Worm (Caenorhabditis elegans) whole organism, L1 larva: Measurements from ENCODE around the gene lgg-2.
A peak's percentile ranks its signal among the peaks of the same experiment; 100 is the strongest.

Experiments used
- C04F5.9 ChIP-seq: sonication (generic microtip); optimal IDR thresholded peaks from 2 replicates; lab custom pipeline; 2016; ENCODE audit warnings: missing genetic modification characterization, missing compliant biosample characterization
- C16A3.4 ChIP-seq: fragments of 150-350 bp; optimal IDR thresholded peaks from 2 replicates; lab custom pipeline; 2014; ENCODE audit warnings: missing biosample characterization, missing genetic modification characterization
- C34B4.2 ChIP-seq: sonication (generic microtip); optimal IDR thresholded peaks from 2 replicates; lab custom pipeline; 2017; ENCODE audit warnings: mild to moderate bottlenecking, missing genetic modification characterization, missing compliant biosample characterization
- F16B12.6 ChIP-seq: fragments of 150-350 bp; optimal IDR thresholded peaks from 2 replicates; lab custom pipeline; 2014; ENCODE audit warnings: missing biosample characterization, missing genetic modification characterization
- Y116A8C.19 ChIP-seq: sonication (generic microtip); optimal IDR thresholded peaks from 2 replicates; lab custom pipeline; 2016; ENCODE audit warnings: missing compliant biosample characterization, missing genetic modification characterization, borderline replicate concordance
- blmp-1 ChIP-seq: fragments of 150-350 bp; optimal IDR thresholded peaks from 2 replicates; lab custom pipeline; 2014; ENCODE audit warnings: missing biosample characterization, missing genetic modification characterization
- ceh-8 ChIP-seq: fragments of 200-800 bp; sonication (Bioruptor generic); optimal IDR thresholded peaks from 2 replicates; lab custom pipeline; 2018; ENCODE audit warnings: mild to moderate bottlenecking, missing genetic modification characterization, moderate library complexity, missing compliant biosample characterization
- ceh-82 ChIP-seq, 3 experiments: fragments of 150-350 bp in 1 of 3; sonication (generic microtip) in 2 of 3; optimal IDR thresholded peaks; 2 replicates each; lab custom pipeline; 2014 to 2017; ENCODE audit warnings: missing biosample characterization in 3 of 3, missing genetic modification characterization in 3 of 3
- ceh-90 ChIP-seq: sonication (generic microtip); optimal IDR thresholded peaks from 2 replicates; lab custom pipeline; 2016; ENCODE audit warnings: missing genetic modification characterization, missing compliant biosample characterization
- dsc-1 ChIP-seq: sonication (generic microtip); optimal IDR thresholded peaks from 2 replicates; lab custom pipeline; 2016; ENCODE audit warnings: mild to moderate bottlenecking, missing genetic modification characterization, missing compliant biosample characterization
- efl-1 ChIP-seq, 4 experiments: fragments of 150-350 bp; optimal IDR thresholded peaks in 3 of 4; peaks in 1 of 4; 1 replicate in 1 of 4; 2 replicates in 3 of 4; lab custom pipeline; 2014; ENCODE audit warnings: missing biosample characterization in 2 of 4, missing genetic modification characterization in 2 of 4, missing genetic modification reagents in 2 of 4
- egl-13 ChIP-seq: sonication (generic microtip); optimal IDR thresholded peaks from 2 replicates; lab custom pipeline; 2016; ENCODE audit warnings: missing genotype, missing genetic modification reagents, missing genetic modification characterization, missing compliant biosample characterization
- egl-27 ChIP-seq, 2 experiments: fragments of 150-350 bp in 1 of 2; sonication (generic microtip); optimal IDR thresholded peaks; 3 replicates each; lab custom pipeline; 2017 to 2018; ENCODE audit warnings: missing biosample characterization in 2 of 2, missing genetic modification characterization in 2 of 2, missing genetic modification reagents in 2 of 2
- elt-2 ChIP-seq: sonication (generic microtip); optimal IDR thresholded peaks from 2 replicates; lab custom pipeline; 2016; ENCODE audit warnings: missing genetic modification characterization, mild to moderate bottlenecking, inconsistent platforms, missing compliant biosample characterization, missing genetic modification reagents
- elt-3 ChIP-seq, 6 experiments: fragments of 150-350 bp in 1 of 6; sonication (generic microtip); optimal IDR thresholded peaks; 2 replicates each; lab custom pipeline; 2017 to 2018; ENCODE audit warnings: missing biosample characterization in 6 of 6, missing genetic modification characterization in 6 of 6, inconsistent platforms in 1 of 6
- fkh-10 ChIP-seq: sonication (generic microtip); optimal IDR thresholded peaks from 2 replicates; lab custom pipeline; 2017; ENCODE audit warnings: missing biosample characterization, missing genetic modification reagents, missing genetic modification characterization
- fkh-4 ChIP-seq: sonication (generic microtip); optimal IDR thresholded peaks from 2 replicates; lab custom pipeline; 2016; ENCODE audit warnings: missing compliant biosample characterization, missing genetic modification characterization, borderline replicate concordance
- fos-1 ChIP-seq: fragments of 150-350 bp; optimal IDR thresholded peaks from 2 replicates; lab custom pipeline; 2014; ENCODE audit warnings: missing biosample characterization, missing genetic modification characterization
- grh-1 ChIP-seq: fragments of 200-800 bp; sonication (Bioruptor generic); IDR thresholded peaks from 2 replicates; pipeline ENCODE4 v1.3.6; 2022; ENCODE audit warnings: missing genetic modification reagents, missing genetic modification characterization, missing compliant biosample characterization
- hlh-17 ChIP-seq: fragments of 200-800 bp; sonication (Bioruptor generic); optimal IDR thresholded peaks from 2 replicates; lab custom pipeline; 2018; ENCODE audit warnings: missing genetic modification characterization, mild to moderate bottlenecking, missing compliant biosample characterization, moderate library complexity, borderline replicate concordance
- hlh-4 ChIP-seq: sonication (generic microtip); optimal IDR thresholded peaks from 2 replicates; lab custom pipeline; 2016; ENCODE audit warnings: mild to moderate bottlenecking, missing genetic modification characterization, missing compliant biosample characterization
- hpl-2 ChIP-seq: fragments of 150-350 bp; optimal IDR thresholded peaks from 2 replicates; lab custom pipeline; 2014; ENCODE audit warnings: missing biosample characterization, missing genetic modification reagents, missing genetic modification characterization
- isw-1 ChIP-seq: fragments of 200-800 bp; sonication (Bioruptor generic); IDR thresholded peaks from 2 replicates; pipeline ENCODE4 v1.3.6; 2022; ENCODE audit warnings: missing genetic modification characterization, missing compliant biosample characterization
- jun-1 ChIP-seq: fragments of 150-350 bp; optimal IDR thresholded peaks from 2 replicates; lab custom pipeline; 2014; ENCODE audit warnings: missing biosample characterization, missing genetic modification reagents, missing genetic modification characterization
- lin-13 ChIP-seq: fragments of 150-350 bp; optimal IDR thresholded peaks from 2 replicates; lab custom pipeline; 2014; ENCODE audit warnings: missing biosample characterization, missing genetic modification reagents, missing genetic modification characterization
- lin-15B ChIP-seq: fragments of 150-350 bp; sonication (generic microtip); optimal IDR thresholded peaks from 3 replicates; lab custom pipeline; 2014; ENCODE audit warnings: missing biosample characterization, missing genetic modification characterization
- lin-35 ChIP-seq, 2 experiments: fragments of 150-350 bp; optimal IDR thresholded peaks; 2 replicates each; lab custom pipeline; 2014; ENCODE audit warnings: missing biosample characterization in 2 of 2, missing genetic modification characterization in 2 of 2, missing genetic modification reagents in 2 of 2
- lsy-2 ChIP-seq, 2 experiments: fragments of 150-350 bp; optimal IDR thresholded peaks; 2 replicates each; lab custom pipeline; 2014; ENCODE audit warnings: missing biosample characterization in 2 of 2, missing genetic modification characterization in 2 of 2
- mep-1 ChIP-seq: fragments of 150-350 bp; optimal IDR thresholded peaks from 2 replicates; lab custom pipeline; 2014; ENCODE audit warnings: missing biosample characterization, missing genetic modification characterization
- nhr-11 ChIP-seq: fragments of 150-350 bp; optimal IDR thresholded peaks from 2 replicates; lab custom pipeline; 2014; ENCODE audit warnings: missing biosample characterization, missing genetic modification characterization
- nhr-12 ChIP-seq: sonication (generic microtip); optimal IDR thresholded peaks from 2 replicates; lab custom pipeline; 2017; ENCODE audit warnings: missing biosample characterization, missing genetic modification characterization
- nhr-19 ChIP-seq: fragments of 200-800 bp; sonication (Bioruptor generic); conservative IDR thresholded peaks from 2 replicates; pipeline ENCODE4 v1.3.6; 2022; ENCODE audit warnings: missing genetic modification characterization, missing compliant biosample characterization
- nhr-20 ChIP-seq: sonication (generic microtip); optimal IDR thresholded peaks from 2 replicates; lab custom pipeline; 2016; ENCODE audit warnings: mild to moderate bottlenecking, missing genetic modification characterization, missing compliant biosample characterization
- nhr-237 ChIP-seq: fragments of 150-350 bp; optimal IDR thresholded peaks from 2 replicates; lab custom pipeline; 2014; ENCODE audit warnings: missing biosample characterization, missing genetic modification characterization
- nhr-28 ChIP-seq: fragments of 150-350 bp; optimal IDR thresholded peaks from 2 replicates; lab custom pipeline; 2014; ENCODE audit warnings: missing biosample characterization, missing genetic modification characterization
- nhr-71 ChIP-seq: sonication (generic microtip); optimal IDR thresholded peaks from 2 replicates; lab custom pipeline; 2016; ENCODE audit warnings: mild to moderate bottlenecking, missing genetic modification characterization, moderate library complexity, missing compliant biosample characterization
- nhr-77 ChIP-seq: fragments of 150-350 bp; optimal IDR thresholded peaks from 2 replicates; lab custom pipeline; 2014; ENCODE audit warnings: missing biosample characterization, missing genetic modification characterization
- nhr-84 ChIP-seq: sonication (generic microtip); optimal IDR thresholded peaks from 2 replicates; lab custom pipeline; 2017; ENCODE audit warnings: missing biosample characterization, missing genetic modification characterization
- nhr-90 ChIP-seq: sonication (generic microtip); optimal IDR thresholded peaks from 2 replicates; lab custom pipeline; 2016; ENCODE audit warnings: mild to moderate bottlenecking, missing genetic modification characterization, missing compliant biosample characterization; ENCODE audit not compliant: poor library complexity
- pag-3 ChIP-seq: sonication (generic microtip); optimal IDR thresholded peaks from 2 replicates; lab custom pipeline; 2017; ENCODE audit warnings: missing genetic modification characterization, mild to moderate bottlenecking, missing compliant biosample characterization, antibody characterized with exemption, borderline replicate concordance; ENCODE audit not compliant: insufficient read depth
- pax-3 ChIP-seq: fragments of 200-800 bp; sonication (Bioruptor generic); optimal IDR thresholded peaks from 2 replicates; lab custom pipeline; 2018; ENCODE audit warnings: mild to moderate bottlenecking, missing genetic modification characterization, moderate library complexity, missing compliant biosample characterization
- pqm-1 ChIP-seq: sonication (generic microtip); optimal IDR thresholded peaks from 3 replicates; lab custom pipeline; 2017; ENCODE audit warnings: missing biosample characterization, missing genetic modification characterization
- sox-4 ChIP-seq: sonication (generic microtip); optimal IDR thresholded peaks from 2 replicates; lab custom pipeline; 2016; ENCODE audit warnings: missing genetic modification characterization, missing compliant biosample characterization
- sptf-1 ChIP-seq: fragments of 150-350 bp; optimal IDR thresholded peaks from 2 replicates; lab custom pipeline; 2014; ENCODE audit warnings: missing biosample characterization, missing genetic modification characterization
- sup-37 ChIP-seq: fragments of 200-800 bp; sonication (Bioruptor generic); optimal IDR thresholded peaks from 2 replicates; lab custom pipeline; 2018; ENCODE audit warnings: mild to moderate bottlenecking, missing genetic modification characterization, missing compliant biosample characterization
- unc-130 ChIP-seq: fragments of 150-350 bp; optimal IDR thresholded peaks from 2 replicates; lab custom pipeline; 2017; ENCODE audit warnings: missing biosample characterization, missing genetic modification characterization, inconsistent platforms
- vab-15 ChIP-seq: sonication (generic microtip); optimal IDR thresholded peaks from 2 replicates; lab custom pipeline; 2017; ENCODE audit warnings: missing genotype, mild to moderate bottlenecking, missing genetic modification characterization, missing compliant biosample characterization
- zag-1 ChIP-seq: fragments of 150-350 bp; optimal IDR thresholded peaks from 2 replicates; lab custom pipeline; 2014; ENCODE audit warnings: missing biosample characterization, missing genetic modification characterization
- zip-4 ChIP-seq: fragments of 200-800 bp; sonication (Bioruptor generic); optimal IDR thresholded peaks from 2 replicates; lab custom pipeline; 2018; ENCODE audit warnings: mild to moderate bottlenecking, missing genetic modification characterization, moderate library complexity, missing compliant biosample characterization
- ztf-11 ChIP-seq, 2 experiments: sonication (generic microtip); optimal IDR thresholded peaks; 2 replicates each; lab custom pipeline; 2016 to 2017; ENCODE audit warnings: missing genetic modification characterization in 2 of 2, missing biosample characterization in 1 of 2, missing compliant biosample characterization in 1 of 2
- ztf-4 ChIP-seq: fragments of 150-350 bp; optimal IDR thresholded peaks from 2 replicates; lab custom pipeline; 2014; ENCODE audit warnings: missing biosample characterization, missing genetic modification characterization

lgg-2 gene

ce11 chrIV:10936906-10937540 is 1.3 kb upstream of the lgg-2 start, which contains the start of gene fic-1 (continued):
- no peak for TF ChIP-seq nhr-84 (tag; lab: Kevin White, UChicago)
- TF ChIP-seq fkh-4 (tag; lab: Kevin White, UChicago): no peak
- peak; percentile 36 for TF ChIP-seq nhr-90 (tag; lab: Kevin White, UChicago)
- TF ChIP-seq lin-13 (GFP tag; lab: Kevin White, UChicago): peak; percentile 14
- no peak for TF ChIP-seq egl-27 (tag; optimal IDR thresholded peaks at IDR 0.05; lab: Kevin White, UChicago)
- peak; percentile 60 to 75 (median 63) for TF ChIP-seq ceh-82 (tag; optimal IDR thresholded peaks at IDR 0.05; lab: Kevin White, UChicago)
- TF ChIP-seq mep-1 (tag; lab: Kevin White, UChicago): peak; percentile 65
- no peak for TF ChIP-seq Y116A8C.19 (tag; lab: Kevin White, UChicago)
- TF ChIP-seq nhr-71 (tag; lab: Kevin White, UChicago): peak; percentile 82
- TF ChIP-seq ztf-11 (tag; optimal IDR thresholded peaks at IDR 0.05; lab: Kevin White, UChicago): no peak
- TF ChIP-seq sox-4 (tag; lab: Kevin White, UChicago): no peak
- peak; percentile 42 to 57 for TF ChIP-seq efl-1 (optimal IDR thresholded peaks at IDR 0.05; lab: Kevin White, UChicago)
- TF ChIP-seq efl-1 (GFP tag; optimal IDR thresholded peaks at IDR 0.05 in 1 of 2; lab: Kevin White, UChicago): peak; percentile 19 to 52
- TF ChIP-seq zip-4 (GFP tag; lab: Kevin White, UChicago): peak; percentile 6
- TF ChIP-seq ceh-90 (tag; lab: Kevin White, UChicago): no peak
- TF ChIP-seq elt-3 (tag; optimal IDR thresholded peaks at IDR 0.05; lab: Kevin White, UChicago): no peak
- no peak for TF ChIP-seq sptf-1
- no peak for TF ChIP-seq nhr-77 (tag; lab: Kevin White, UChicago)
- no peak for TF ChIP-seq C04F5.9 (tag; lab: Kevin White, UChicago)
- TF ChIP-seq nhr-19: peak; percentile 46
- TF ChIP-seq nhr-11 (tag; lab: Kevin White, UChicago): no peak
- TF ChIP-seq zag-1 (tag; lab: Kevin White, UChicago): no peak
- TF ChIP-seq nhr-12 (tag; lab: Kevin White, UChicago): no peak
- no peak for TF ChIP-seq ceh-8 (GFP tag; lab: Kevin White, UChicago)
- TF ChIP-seq egl-13 (tag; lab: Kevin White, UChicago): peak; percentile 51
- TF ChIP-seq nhr-28 (tag; lab: Kevin White, UChicago): no peak
- no peak for TF ChIP-seq sup-37 (GFP tag; lab: Kevin White, UChicago)
- TF ChIP-seq ztf-4 (tag; lab: Kevin White, UChicago): peak; percentile 61
- peak; percentile 16 for TF ChIP-seq jun-1
- peak; percentile 52 for TF ChIP-seq dsc-1 (tag; lab: Kevin White, UChicago)
- peak; percentile 75 for TF ChIP-seq fkh-10 (GFP tag; lab: Kevin White, UChicago)
- TF ChIP-seq hlh-4: no peak
- TF ChIP-seq lsy-2 (tag; optimal IDR thresholded peaks at IDR 0.05; lab: Kevin White, UChicago): peak; percentile 60 to 74
- TF ChIP-seq lin-35 (GFP tag; optimal IDR thresholded peaks at IDR 0.05; lab: Kevin White, UChicago): peak; percentile 51 to 61
- TF ChIP-seq isw-1: peak; percentile 51
- no peak for TF ChIP-seq pqm-1
- TF ChIP-seq elt-2 (tag; lab: Kevin White, UChicago): no peak
- TF ChIP-seq C34B4.2 (tag; lab: Kevin White, UChicago): no peak
- peak; percentile 5 for TF ChIP-seq pax-3 (tag; lab: Kevin White, UChicago)
- TF ChIP-seq C16A3.4 (tag; lab: Kevin White, UChicago): no peak
- no peak for TF ChIP-seq fos-1
- no peak for TF ChIP-seq hlh-17
- peak; percentile 54 for TF ChIP-seq nhr-237 (tag; lab: Kevin White, UChicago)
- TF ChIP-seq F16B12.6 (tag; lab: Kevin White, UChicago): no peak
- TF ChIP-seq blmp-1 (tag; lab: Kevin White, UChicago): no peak
- TF ChIP-seq lin-15B (tag; lab: Kevin White, UChicago): no peak
- TF ChIP-seq nhr-20 (tag; lab: Kevin White, UChicago): peak; percentile 35
- no peak for TF ChIP-seq hpl-2 (GFP tag; lab: Kevin White, UChicago)
- no peak for TF ChIP-seq unc-130 (tag; lab: Kevin White, UChicago)
- TF ChIP-seq pag-3 (tag; lab: Kevin White, UChicago): no peak
- no peak for TF ChIP-seq grh-1 (GFP tag; lab: Robert Waterston, UW)
- TF ChIP-seq vab-15 (tag; lab: Kevin White, UChicago): no peak
